Fruit fly (Drosophila melanogaster): ENCODE results near the gene CG13630.

CG13630 gene

DNA sequence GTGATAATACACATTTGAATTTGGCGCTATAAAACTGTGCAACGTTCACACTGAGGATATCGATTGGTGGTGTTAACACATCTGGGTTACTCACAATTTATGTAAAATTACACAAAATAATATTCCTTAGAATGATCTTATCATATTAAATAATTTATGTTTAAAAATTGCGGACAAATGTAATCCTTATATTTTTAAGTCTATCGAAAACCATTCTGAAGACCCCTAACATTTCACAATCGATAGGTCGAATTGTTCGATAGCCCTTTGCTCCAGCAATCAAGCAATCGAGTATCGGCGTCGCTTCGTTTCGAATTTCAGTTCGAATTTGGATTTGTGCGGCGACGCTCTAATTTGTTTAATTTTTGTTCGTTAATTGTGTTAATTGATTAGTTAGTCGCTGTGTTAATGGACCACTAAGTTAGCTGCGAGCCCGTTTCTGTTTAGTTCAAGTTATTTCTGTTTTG, 34.4 kb upstream of the CG13630 start, which contains the start of gene asp (continued):
- TF ChIP-seq Myb (GFP tag; optimal IDR thresholded peaks at IDR 0.05) (peak; percentile 68), jigr1 (GFP tag; IDR thresholded peaks at IDR 0.05) (no peak), CHES-1-like (GFP tag; optimal IDR thresholded peaks at IDR 0.05) (no peak), Ets65A (GFP tag) (peak; percentile 41), CG6765 (GFP tag; optimal IDR thresholded peaks at IDR 0.05) (no peak), ato (GFP tag; IDR thresholded peaks at IDR 0.05; ENCODE audit: partially characterized antibody) (peak; percentile 83), so (GFP tag; IDR thresholded peaks at IDR 0.05) (no peak), CoRest (tag; optimal IDR thresholded peaks at IDR 0.05) (no peak), chn (GFP tag; optimal IDR thresholded peaks at IDR 0.05) (no peak), Hr51 (GFP tag; optimal IDR thresholded peaks at IDR 0.05) (no peak), her (GFP tag; optimal IDR thresholded peaks at IDR 0.05) (no peak), CG14667 (GFP tag; IDR thresholded peaks at IDR 0.05) (no peak), CG2889 (GFP tag; IDR thresholded peaks at IDR 0.05) (no peak), ewg (GFP tag; optimal IDR thresholded peaks at IDR 0.05) (no peak), jing (GFP tag; optimal IDR thresholded peaks at IDR 0.05) (no peak), Mad (GFP tag; optimal IDR thresholded peaks at IDR 0.05) (no peak), gce (GFP tag; IDR thresholded peaks at IDR 0.05) (no peak), pum (GFP tag; optimal IDR thresholded peaks at IDR 0.05) (no peak), vfl (GFP tag; optimal IDR thresholded peaks at IDR 0.05) (no peak), Oaz (GFP tag; IDR thresholded peaks at IDR 0.05) (no peak), gsb (GFP tag; IDR thresholded peaks at IDR 0.05) (no peak), HLHmδ (GFP tag; optimal IDR thresholded peaks at IDR 0.05) (no peak), Dbx (GFP tag; IDR thresholded peaks at IDR 0.05) (no peak), CG17568 (GFP tag; optimal IDR thresholded peaks at IDR 0.05) (no peak), CG11085 (GFP tag; IDR thresholded peaks at IDR 0.05) (no peak), btn (GFP tag; optimal IDR thresholded peaks at IDR 0.05) (no peak), gfzf (GFP tag; optimal IDR thresholded peaks at IDR 0.05) (peak; percentile 29), CG15479 (GFP tag; optimal IDR thresholded peaks at IDR 0.05) (no peak), CG2875 (GFP tag; optimal IDR thresholded peaks at IDR 0.05) (no peak), Sox100B (GFP tag; optimal IDR thresholded peaks at IDR 0.05) (no peak), CG12744 (GFP tag; optimal IDR thresholded peaks at IDR 0.05) (no peak), Pdp1 (GFP tag; optimal IDR thresholded peaks at IDR 0.05) (no peak), CG15601 (tag; optimal IDR thresholded peaks at IDR 0.05) (no peak), Fer1 (GFP tag; optimal IDR thresholded peaks at IDR 0.05) (no peak), CG18011 (GFP tag; optimal IDR thresholded peaks at IDR 0.05) (no peak), Abd-B (GFP tag; optimal IDR thresholded peaks at IDR 0.05) (peak; percentile 26), HLH4C (GFP tag; IDR thresholded peaks at IDR 0.05; ENCODE audit: partially characterized antibody) (peak; percentile 95), dan (GFP tag; IDR thresholded peaks at IDR 0.05) (no peak), CG7786 (GFP tag; optimal IDR thresholded peaks at IDR 0.05) (no peak), sc (optimal IDR thresholded peaks at IDR 0.05) (no peak), sc (GFP tag; optimal IDR thresholded peaks at IDR 0.05) (no peak), sd (tag; optimal IDR thresholded peaks at IDR 0.05) (no peak), Blimp-1 (GFP tag; optimal IDR thresholded peaks at IDR 0.05) (peak; percentile 35), CG11695 (GFP tag; IDR thresholded peaks at IDR 0.05) (no peak), CG7839 (tag; optimal IDR thresholded peaks at IDR 0.05) (no peak), zen2 (GFP tag; IDR thresholded peaks at IDR 0.05; ENCODE audit: partially characterized antibody) (peak; percentile 54), CG7271 (tag; optimal IDR thresholded peaks at IDR 0.05) (no peak), sqz (GFP tag; optimal IDR thresholded peaks at IDR 0.05) (no peak), Dad (GFP tag; optimal IDR thresholded peaks at IDR 0.05) (no peak), ase (GFP tag; IDR thresholded peaks at IDR 0.05) (no peak), p53 (GFP tag; optimal IDR thresholded peaks at IDR 0.05) (no peak), NC2α (GFP tag; optimal IDR thresholded peaks at IDR 0.05) (no peak)

Data from whole organism, embryonic.